Fruit fly (Drosophila melanogaster) whole organism, embryonic: ENCODE data around the gene CG4702.
A peak's percentile ranks its signal among the peaks of the same experiment; 100 is the strongest.

Experiments used
- Awh ChIP-seq: fragments of 200-800 bp; sonication (Bioruptor generic); IDR thresholded peaks from 2 replicates; pipeline ENCODE4, ENCODE4 v1.3.6; 2022; ENCODE audit warnings: missing biosample characterization, missing genetic modification characterization
- C15 ChIP-seq: fragments of 200-800 bp; sonication (Bioruptor generic); IDR thresholded peaks from 3 replicates; pipeline ENCODE4 v1.3.6; 2022; ENCODE audit warnings: missing biosample characterization, missing genetic modification characterization
- CG10979 ChIP-seq: fragments of 200-800 bp; sonication (Bioruptor generic); optimal IDR thresholded peaks from 2 replicates; lab custom pipeline; 2018; ENCODE audit warnings: missing biosample characterization, mild to moderate bottlenecking, missing genetic modification characterization, moderate library complexity
- CG11695 ChIP-seq: fragments of 200-800 bp; sonication (Bioruptor generic); IDR thresholded peaks from 3 replicates; pipeline ENCODE4 v1.3.6; 2022; ENCODE audit warnings: missing biosample characterization, missing genetic modification characterization
- CG11696 ChIP-seq: fragments of 200-800 bp; sonication (Bioruptor generic); IDR thresholded peaks from 2 replicates; pipeline ENCODE4 v1.3.6; 2022; ENCODE audit warnings: missing biosample characterization, missing genetic modification characterization
- CG12219 ChIP-seq: fragments of 200-800 bp; sonication (Bioruptor generic); optimal IDR thresholded peaks from 3 replicates; lab custom pipeline; 2018; ENCODE audit warnings: missing biosample characterization, mild to moderate bottlenecking, missing genetic modification characterization
- CG15073 ChIP-seq: fragments of 200-800 bp; sonication (Bioruptor generic); optimal IDR thresholded peaks from 2 replicates; lab custom pipeline; 2016; ENCODE audit warnings: missing biosample characterization, missing genetic modification characterization
- CG16779 ChIP-seq: fragments of 200-800 bp; sonication (Bioruptor generic); IDR thresholded peaks from 2 replicates; pipeline ENCODE4 v1.3.6; 2022; ENCODE audit warnings: missing biosample characterization, missing genetic modification characterization
- CG16813 ChIP-seq: fragments of 200-800 bp; sonication (Bioruptor generic); IDR thresholded peaks from 3 replicates; pipeline ENCODE4 v1.3.6; 2022; ENCODE audit warnings: missing biosample characterization, missing genetic modification characterization; ENCODE audit not compliant: partially characterized antibody
- CG16815 ChIP-seq: fragments of 200-800 bp; sonication (Bioruptor generic); optimal IDR thresholded peaks from 3 replicates; lab custom pipeline; 2017; ENCODE audit warnings: missing biosample characterization, mild to moderate bottlenecking, missing genetic modification characterization
- CG17912 ChIP-seq: fragments of 200-800 bp; sonication (Bioruptor generic); optimal IDR thresholded peaks from 2 replicates; lab custom pipeline; 2018; ENCODE audit warnings: missing biosample characterization, mild to moderate bottlenecking, missing genetic modification characterization
- CG31365 ChIP-seq: fragments of 200-800 bp; sonication (Bioruptor generic); optimal IDR thresholded peaks from 2 replicates; lab custom pipeline; 2018; ENCODE audit warnings: missing biosample characterization, mild to moderate bottlenecking, missing genetic modification characterization
- CG34422 ChIP-seq: fragments of 200-800 bp; sonication (Bioruptor generic); IDR thresholded peaks from 3 replicates; pipeline ENCODE4 v1.3.6; 2022; ENCODE audit warnings: missing biosample characterization, missing genetic modification characterization
- CG4707 ChIP-seq: fragments of 200-800 bp; sonication (Bioruptor generic); optimal IDR thresholded peaks from 2 replicates; lab custom pipeline; 2018; ENCODE audit warnings: missing biosample characterization, mild to moderate bottlenecking, missing genetic modification characterization, moderate library complexity
- CG5953 ChIP-seq: fragments of 200-800 bp; sonication (Bioruptor generic); IDR thresholded peaks from 2 replicates; pipeline ENCODE4 v1.3.6; 2022; ENCODE audit warnings: missing biosample characterization, missing genetic modification characterization
- CG6272 ChIP-seq: fragments of 200-800 bp; sonication (Bioruptor generic); IDR thresholded peaks from 2 replicates; pipeline ENCODE4 v1.3.6; 2022; ENCODE audit warnings: missing biosample characterization, missing genetic modification characterization
- CG6854 ChIP-seq: fragments of 200-800 bp; sonication (Bioruptor generic); optimal IDR thresholded peaks from 3 replicates; lab custom pipeline; 2017; ENCODE audit warnings: missing biosample characterization, mild to moderate bottlenecking, missing genetic modification characterization
- CG7963 ChIP-seq: fragments of 200-800 bp; sonication (Bioruptor generic); IDR thresholded peaks from 3 replicates; pipeline ENCODE4 v1.3.6; 2022; ENCODE audit warnings: missing biosample characterization, missing genetic modification characterization; ENCODE audit not compliant: partially characterized antibody
- CG8388 ChIP-seq: fragments of 200-800 bp; sonication (Bioruptor generic); optimal IDR thresholded peaks from 2 replicates; lab custom pipeline; 2019; ENCODE audit warnings: missing biosample characterization, mild to moderate bottlenecking, missing genetic modification characterization, moderate library complexity
- CG9797 ChIP-seq: fragments of 200-800 bp; sonication (Bioruptor generic); optimal IDR thresholded peaks from 3 replicates; lab custom pipeline; 2018; ENCODE audit warnings: missing biosample characterization, mild to moderate bottlenecking, missing genetic modification characterization
- CoRest ChIP-seq: fragments of 200-800 bp; sonication (Bioruptor generic); optimal IDR thresholded peaks from 3 replicates; lab custom pipeline; 2018; ENCODE audit warnings: missing biosample characterization, mild to moderate bottlenecking, missing genetic modification characterization, moderate library complexity
- Dfd ChIP-seq, 2 experiments: fragments of >200 bp; optimal IDR thresholded peaks; 2 replicates each; lab custom pipeline; 2017; ENCODE audit warnings: missing biosample characterization in 2 of 2, missing genetic modification characterization in 2 of 2
- Gsc ChIP-seq: fragments of 200-800 bp; sonication (Bioruptor generic); IDR thresholded peaks from 2 replicates; pipeline ENCODE4 v1.3.6; 2022; ENCODE audit warnings: missing biosample characterization, missing genetic modification characterization
- Gug ChIP-seq: fragments of 200-800 bp; sonication (Bioruptor generic); IDR thresholded peaks from 4 replicates; pipeline ENCODE4 v1.3.6; 2022; ENCODE audit warnings: missing biosample characterization, missing genetic modification characterization
- Hr3 ChIP-seq: fragments of 200-800 bp; sonication (Bioruptor generic); optimal IDR thresholded peaks from 3 replicates; lab custom pipeline; 2016; ENCODE audit warnings: missing biosample characterization, missing genetic modification characterization
- Myb ChIP-seq: fragments of 200-800 bp; sonication (Bioruptor generic); optimal IDR thresholded peaks from 2 replicates; lab custom pipeline; 2016; ENCODE audit warnings: missing biosample characterization, missing genetic modification characterization
- NK7.1 ChIP-seq: fragments of 200-800 bp; sonication (Bioruptor generic); optimal IDR thresholded peaks from 3 replicates; lab custom pipeline; 2016; ENCODE audit warnings: missing biosample characterization, missing genetic modification characterization
- Scr ChIP-seq: fragments of 200-800 bp; sonication (Bioruptor generic); IDR thresholded peaks from 2 replicates; pipeline ENCODE4 v1.3.6; 2022; ENCODE audit warnings: missing biosample characterization, missing genetic modification characterization; ENCODE audit not compliant: partially characterized antibody
- Sry-δ ChIP-seq: fragments of 200-800 bp; sonication (Bioruptor generic); optimal IDR thresholded peaks from 2 replicates; lab custom pipeline; 2016; ENCODE audit warnings: missing biosample characterization, missing genetic modification characterization
- ap ChIP-seq: fragments of 200-800 bp; sonication (Bioruptor generic); IDR thresholded peaks from 2 replicates; pipeline ENCODE4 v1.3.6; 2022; ENCODE audit warnings: missing biosample characterization, missing genetic modification characterization
- cad ChIP-seq: fragments of >200 bp; optimal IDR thresholded peaks from 2 replicates; lab custom pipeline; 2017; ENCODE audit warnings: missing biosample characterization, missing genetic modification characterization
- chn ChIP-seq: fragments of 200-800 bp; sonication (Bioruptor generic); optimal IDR thresholded peaks from 2 replicates; lab custom pipeline; 2016; ENCODE audit warnings: missing biosample characterization, missing genetic modification characterization
- crp ChIP-seq, 2 experiments: fragments of 200-800 bp; sonication (Bioruptor generic); optimal IDR thresholded peaks; 2 replicates in 1 of 2; 3 replicates in 1 of 2; lab custom pipeline; 2017; ENCODE audit warnings: missing biosample characterization in 2 of 2, missing genetic modification characterization in 2 of 2, mild to moderate bottlenecking in 1 of 2, moderate library complexity in 1 of 2
- danr ChIP-seq: fragments of 200-800 bp; sonication (Bioruptor generic); IDR thresholded peaks from 2 replicates; pipeline ENCODE4 v1.3.6; 2022; ENCODE audit warnings: missing biosample characterization, missing genetic modification characterization
- dati ChIP-seq: fragments of 200-800 bp; sonication (Bioruptor generic); IDR thresholded peaks from 2 replicates; pipeline ENCODE4 v1.3.6; 2022; ENCODE audit warnings: missing biosample characterization, missing genetic modification characterization
- en ChIP-seq: fragments of 200-800 bp; sonication (Bioruptor generic); optimal IDR thresholded peaks from 2 replicates; lab custom pipeline; 2016; ENCODE audit warnings: missing biosample characterization, missing genetic modification characterization
- eve ChIP-seq, 2 experiments: fragments of >200 bp; optimal IDR thresholded peaks; 2 replicates each; lab custom pipeline; 2017; ENCODE audit warnings: missing biosample characterization in 2 of 2, missing genetic modification characterization in 2 of 2
- eyg ChIP-seq: fragments of 200-800 bp; sonication (Bioruptor generic); optimal IDR thresholded peaks from 3 replicates; lab custom pipeline; 2016; ENCODE audit warnings: missing biosample characterization, missing genetic modification characterization
- fd102C ChIP-seq: fragments of 200-800 bp; sonication (Bioruptor generic); optimal IDR thresholded peaks from 2 replicates; lab custom pipeline; 2018; ENCODE audit warnings: missing biosample characterization, mild to moderate bottlenecking, missing genetic modification characterization, moderate library complexity
- maf-S ChIP-seq: fragments of 200-800 bp; sonication (Bioruptor generic); optimal IDR thresholded peaks from 2 replicates; lab custom pipeline; 2016; ENCODE audit warnings: missing biosample characterization, missing genetic modification characterization
- p53 ChIP-seq: fragments of 200-800 bp; sonication (Bioruptor generic); optimal IDR thresholded peaks from 2 replicates; lab custom pipeline; 2016; ENCODE audit warnings: missing biosample characterization, missing genetic modification characterization
- prd ChIP-seq, 3 experiments: fragments of >200 bp in 2 of 3; fragments of 200-800 bp in 1 of 3; sonication (Bioruptor generic) in 1 of 3; optimal IDR thresholded peaks in 2 of 3; IDR thresholded peaks in 1 of 3; 2 replicates in 2 of 3; 3 replicates in 1 of 3; pipeline versions ENCODE4 v1.3.6 to Lab custom; 2017 to 2022; ENCODE audit warnings: missing biosample characterization in 1 of 3, missing genetic modification characterization in 1 of 3
- rib ChIP-seq: fragments of 200-800 bp; sonication (Bioruptor generic); IDR thresholded peaks from 2 replicates; pipeline ENCODE4 v1.3.6; 2022; ENCODE audit warnings: missing biosample characterization, missing genetic modification characterization
- ro ChIP-seq: fragments of 200-800 bp; sonication (Bioruptor generic); IDR thresholded peaks from 2 replicates; pipeline ENCODE4 v1.3.6; 2022; ENCODE audit warnings: missing biosample characterization, missing genetic modification characterization
- sc ChIP-seq, 3 experiments: fragments of >200 bp in 2 of 3; fragments of 200-800 bp in 1 of 3; sonication (Bioruptor generic) in 1 of 3; optimal IDR thresholded peaks; 2 replicates in 2 of 3; 3 replicates in 1 of 3; lab custom pipeline; 2017; ENCODE audit warnings: mild to moderate bottlenecking in 1 of 3, missing biosample characterization in 1 of 3, missing genetic modification characterization in 1 of 3, missing genetic modification reagents in 1 of 3
- sens ChIP-seq: fragments of 200-800 bp; sonication (Bioruptor generic); peaks from one replicate; lab custom pipeline; 2016; ENCODE audit warnings: missing biosample characterization, missing genetic modification characterization
- slou ChIP-seq: fragments of 200-800 bp; sonication (Bioruptor generic); optimal IDR thresholded peaks from 3 replicates; lab custom pipeline; 2016; ENCODE audit warnings: missing biosample characterization, missing genetic modification characterization
- tgo ChIP-seq: fragments of 200-800 bp; sonication (Bioruptor generic); IDR thresholded peaks from 3 replicates; pipeline ENCODE4 v1.3.6; 2022; ENCODE audit warnings: missing biosample characterization, missing genetic modification characterization
- toy ChIP-seq: fragments of 200-800 bp; sonication (Bioruptor generic); IDR thresholded peaks from 2 replicates; pipeline ENCODE4 v1.3.6; 2022; ENCODE audit warnings: missing biosample characterization, missing genetic modification characterization
- unc-4 ChIP-seq: fragments of 200-800 bp; sonication (Bioruptor generic); IDR thresholded peaks from 2 replicates; pipeline ENCODE4 v1.3.6; 2022; ENCODE audit warnings: missing biosample characterization, missing genetic modification characterization; ENCODE audit not compliant: partially characterized antibody

Gene CG4702

DNA sequence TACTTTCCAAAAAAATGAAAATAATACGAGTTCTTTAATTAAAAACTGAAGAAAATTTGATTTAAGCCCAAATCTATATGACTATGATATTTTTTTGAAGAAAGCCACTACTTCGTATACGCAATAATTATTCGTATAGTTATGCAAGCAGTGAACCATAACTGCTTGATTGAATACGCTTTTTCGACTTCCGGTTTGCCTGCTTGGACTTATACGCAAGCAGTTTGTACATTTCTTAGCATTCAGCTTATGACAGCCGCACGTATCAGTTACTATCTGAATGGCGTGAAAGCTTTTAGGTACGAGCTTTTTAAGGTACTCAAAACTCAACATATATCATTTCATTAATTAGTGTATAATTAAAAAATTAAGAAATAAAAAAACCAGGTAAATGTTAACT is 6.8 kb downstream of the CG4702 start (continued):
- TF ChIP-seq Hr3 (GFP tag; lab: Kevin White, UChicago), result peak; percentile 86
- TF ChIP-seq unc-4 (GFP tag; lab: Robert Waterston, UW), result no peak
- TF ChIP-seq CG6272 (GFP tag; lab: Robert Waterston, UW), result peak; percentile 91
- peak; percentile 95 for TF ChIP-seq CG16779 (GFP tag; lab: Robert Waterston, UW)
- TF ChIP-seq fd102C (GFP tag; lab: Kevin White, UChicago), result peak; percentile 81
- TF ChIP-seq Gug (GFP tag; lab: Robert Waterston, UW), result peak; percentile 98
- TF ChIP-seq CG6854, result peak; percentile 49
- peak; percentile 74 for TF ChIP-seq CG8388 (GFP tag; lab: Kevin White, UChicago)
- peak; percentile 98 for TF ChIP-seq CG31365 (tag; lab: Kevin White, UChicago)
- no peak for TF ChIP-seq cad
- TF ChIP-seq Scr (GFP tag; lab: Robert Waterston, UW), result no peak
- peak; percentile 96 for TF ChIP-seq sens (GFP tag; lab: Kevin White, UChicago)
- peak; percentile 51 for TF ChIP-seq CG11696 (GFP tag; lab: Robert Waterston, UW)
- TF ChIP-seq CG7963, result no peak
- peak; percentile 61 for TF ChIP-seq CG12219 (GFP tag; lab: Kevin White, UChicago)
- TF ChIP-seq danr (GFP tag; lab: Robert Waterston, UW), result peak; percentile 83
- peak; percentile 88 for TF ChIP-seq eyg (GFP tag; lab: Kevin White, UChicago)
- TF ChIP-seq maf-S (GFP tag; lab: Kevin White, UChicago), result peak; percentile 94
- peak; percentile 83 for TF ChIP-seq NK7.1 (GFP tag; lab: Kevin White, UChicago)
- no peak for TF ChIP-seq prd (optimal IDR thresholded peaks at IDR 0.05; lab: Kevin White, UChicago)
- peak; percentile 93 for TF ChIP-seq prd (GFP tag; IDR thresholded peaks at IDR 0.05; lab: Robert Waterston, UW)
- no peak for TF ChIP-seq sc (optimal IDR thresholded peaks at IDR 0.05; lab: Kevin White, UChicago)
- peak; percentile 77 for TF ChIP-seq sc (GFP tag; optimal IDR thresholded peaks at IDR 0.05; lab: Kevin White, UChicago)
- TF ChIP-seq eve (GFP tag; optimal IDR thresholded peaks at IDR 0.05; lab: Kevin White, UChicago), result peak in 1 of 2 experiments; percentile 19
- peak; percentile 83 for TF ChIP-seq rib (GFP tag; lab: Robert Waterston, UW)
- TF ChIP-seq CG17912 (GFP tag; lab: Kevin White, UChicago), result peak; percentile 86
- peak; percentile 89 for TF ChIP-seq chn (GFP tag; lab: Kevin White, UChicago)
- peak; percentile 59 for TF ChIP-seq Sry-δ (GFP tag; lab: Kevin White, UChicago)
- peak; percentile 31 for TF ChIP-seq CG15073
- TF ChIP-seq CG4707, result peak; percentile 55
- TF ChIP-seq tgo, result peak; percentile 93
- TF ChIP-seq CG5953 (GFP tag; lab: Robert Waterston, UW), result peak; percentile 95
- TF ChIP-seq CG10979 (tag; lab: Kevin White, UChicago), result no peak
- TF ChIP-seq ro (GFP tag; lab: Robert Waterston, UW), result peak; percentile 90
- TF ChIP-seq dati, result peak; percentile 92
- TF ChIP-seq CG16813 (GFP tag; lab: Robert Waterston, UW), result 0 out of 3 replicates have a peak, but pooled peaks have one; percentile 38
- TF ChIP-seq Dfd (GFP tag; optimal IDR thresholded peaks at IDR 0.05; lab: Kevin White, UChicago), result peak in 1 of 2 experiments; percentile 17
- TF ChIP-seq slou (GFP tag; lab: Kevin White, UChicago), result peak; percentile 97
- peak in 1 of 2 experiments; percentile 50 for TF ChIP-seq crp (GFP tag; optimal IDR thresholded peaks at IDR 0.05; lab: Kevin White, UChicago)
- peak; percentile 82 for TF ChIP-seq Gsc (GFP tag; lab: Robert Waterston, UW)
- no peak for TF ChIP-seq CG9797 (GFP tag; lab: Kevin White, UChicago)
- TF ChIP-seq p53 (GFP tag; lab: Kevin White, UChicago), result peak; percentile 96
- TF ChIP-seq toy, result peak; percentile 87
- TF ChIP-seq CG16815 (GFP tag; lab: Kevin White, UChicago), result peak; percentile 85
- TF ChIP-seq CoRest, result peak; percentile 89
- peak; percentile 71; the same call in 2 of the 3 replicates for TF ChIP-seq CG11695
- peak; percentile 94 for TF ChIP-seq C15 (GFP tag; lab: Robert Waterston, UW)
- TF ChIP-seq en (GFP tag; lab: Kevin White, UChicago), result peak; percentile 87
- peak; percentile 97 for TF ChIP-seq CG34422 (GFP tag; lab: Robert Waterston, UW)
- peak; percentile 83 for TF ChIP-seq Myb (GFP tag; lab: Kevin White, UChicago)
- peak; percentile 88 for TF ChIP-seq Awh (GFP tag; lab: Robert Waterston, UW)
- peak; percentile 89 for TF ChIP-seq ap
